Fruit fly (Drosophila melanogaster): ENCODE measurements around the gene Gr36b.
A peak's percentile ranks its signal among the peaks of the same experiment; 100 is the strongest.

Gr36b gene

dm6 chr2L:17181638-17182037 lies 3.1 kb downstream of the Gr36b start, which contains the start of gene Grl36a:
Gene Grl36a (plus strand): TSS chr2L:17181938.
- TF ChIP-seq svp (GFP tag) (peak; percentile 11), CG9139 (GFP tag; optimal IDR thresholded peaks at IDR 0.05) (no peak), acj6 (GFP tag; optimal IDR thresholded peaks at IDR 0.05) (no peak)

- TF ChIP-seq Gug (GFP tag; IDR thresholded peaks at IDR 0.05), result no peak
These were observed 16.6 kb downstream of the Gr36b start for dm6 chr2L:17195197-17195596.

- TF ChIP-seq Eip78C (GFP tag), result no peak
- no peak for TF ChIP-seq Met (GFP tag; optimal IDR thresholded peaks at IDR 0.05)
- TF ChIP-seq CG6854 (GFP tag; optimal IDR thresholded peaks at IDR 0.05), result no peak
- no peak for TF ChIP-seq salr (GFP tag; optimal IDR thresholded peaks at IDR 0.05)
- no peak for TF ChIP-seq Hr4 (GFP tag; optimal IDR thresholded peaks at IDR 0.05)
- no peak for TF ChIP-seq Blimp-1 (GFP tag; optimal IDR thresholded peaks at IDR 0.05)
- no peak for TF ChIP-seq CG11294 (GFP tag; IDR thresholded peaks at IDR 0.05)
- TF ChIP-seq Hr38 (GFP tag; optimal IDR thresholded peaks at IDR 0.05), result no peak
- no peak for TF ChIP-seq CG1621 (tag; optimal IDR thresholded peaks at IDR 0.05)
- no peak for TF ChIP-seq CG31627 (GFP tag; optimal IDR thresholded peaks at IDR 0.05)
These were observed 23.2 kb downstream of the Gr36b start for dm6 chr2L:17201777-17202176.

- TF ChIP-seq Eip78C (GFP tag), result peak; percentile 47
- no peak for TF ChIP-seq CG8319 (GFP tag; optimal IDR thresholded peaks at IDR 0.05)
- peak; percentile 44 for TF ChIP-seq svp (GFP tag)
- TF ChIP-seq Ets96B (tag; optimal IDR thresholded peaks at IDR 0.05), result no peak
- TF ChIP-seq CG15336 (GFP tag; IDR thresholded peaks at IDR 0.05), result no peak
These were observed 25.3 kb downstream of the Gr36b start for dm6 chr2L:17203833-17204232.

dm6 chr2L:17207072-17207471 lies 28.5 kb downstream of the Gr36b start:
- peak; percentile 61 for TF ChIP-seq svp (GFP tag)
- TF ChIP-seq Hr38 (GFP tag; optimal IDR thresholded peaks at IDR 0.05), result no peak
- TF ChIP-seq esn (GFP tag; optimal IDR thresholded peaks at IDR 0.05), result peak; percentile 38
- TF ChIP-seq Eip78C (GFP tag), result peak; percentile 22
- peak; percentile 12 for TF ChIP-seq CG3032 (tag; optimal IDR thresholded peaks at IDR 0.05)
- TF ChIP-seq CG10631 (GFP tag; optimal IDR thresholded peaks at IDR 0.05), result peak; percentile 9
- TF ChIP-seq CG10669 (GFP tag; optimal IDR thresholded peaks at IDR 0.05), result peak; percentile 19
- TF ChIP-seq CG4318 (GFP tag; optimal IDR thresholded peaks at IDR 0.05), result no peak

dm6 chr2L:17216847-17217246 lies 38.3 kb downstream of the Gr36b start:
- TF ChIP-seq CG8319 (GFP tag; optimal IDR thresholded peaks at IDR 0.05) (no peak), CG6163 (GFP tag; IDR thresholded peaks at IDR 0.05) (0 out of 3 replicates have a peak, but pooled peaks have one; percentile 56), Hr38 (GFP tag; optimal IDR thresholded peaks at IDR 0.05) (no peak), CG9139 (GFP tag; optimal IDR thresholded peaks at IDR 0.05) (no peak), Gug (GFP tag; IDR thresholded peaks at IDR 0.05) (no peak), fd85E (GFP tag; optimal IDR thresholded peaks at IDR 0.05) (no peak), Met (GFP tag; optimal IDR thresholded peaks at IDR 0.05) (no peak), acj6 (GFP tag; optimal IDR thresholded peaks at IDR 0.05) (peak; percentile 22), CG32006 (GFP tag; optimal IDR thresholded peaks at IDR 0.05) (peak; percentile 5), vri (GFP tag; optimal IDR thresholded peaks at IDR 0.05) (no peak), Eip78C (GFP tag) (peak; percentile 31), pdm3 (GFP tag; optimal IDR thresholded peaks at IDR 0.05) (peak; percentile 3), CG6792 (GFP tag; optimal IDR thresholded peaks at IDR 0.05) (no peak), CG10669 (GFP tag; optimal IDR thresholded peaks at IDR 0.05) (peak; percentile 30), Eip75B (GFP tag; optimal IDR thresholded peaks at IDR 0.05) (peak; percentile 33), CG3919 (GFP tag; optimal IDR thresholded peaks at IDR 0.05) (no peak), lz (GFP tag; optimal IDR thresholded peaks at IDR 0.05) (no peak)
